Worm (Caenorhabditis elegans) whole organism, mixed stage, embryonic: ENCODE results near the gene Y41C4A.8.
A peak's percentile ranks its signal among the peaks of the same experiment; 100 is the strongest.

Source experiments
- bed-3 ChIP-seq: fragments of 200-800 bp; sonication (Bioruptor generic); optimal IDR thresholded peaks from 3 replicates; lab custom pipeline; 2018; ENCODE audit warnings: mild to moderate bottlenecking, missing genetic modification characterization, moderate library complexity, missing compliant biosample characterization
- blmp-1 ChIP-seq: fragments of 150-350 bp; optimal IDR thresholded peaks from 2 replicates; lab custom pipeline; 2014; ENCODE audit warnings: missing biosample characterization, missing genetic modification characterization
- ceh-39 ChIP-seq: fragments of 150-350 bp; optimal IDR thresholded peaks from 2 replicates; lab custom pipeline; 2014; ENCODE audit warnings: missing biosample characterization, missing genetic modification characterization
- ceh-43 ChIP-seq: fragments of 200-800 bp; sonication (Bioruptor generic); optimal IDR thresholded peaks from 2 replicates; lab custom pipeline; 2018; ENCODE audit warnings: mild to moderate bottlenecking, missing genetic modification characterization, moderate library complexity, missing compliant biosample characterization
- ces-1 ChIP-seq: fragments of 150-350 bp; optimal IDR thresholded peaks from 2 replicates; lab custom pipeline; 2014; ENCODE audit warnings: missing biosample characterization, missing genetic modification reagents, missing genetic modification characterization
- cnd-1 ChIP-seq: fragments of 200-800 bp; sonication (Bioruptor generic); optimal IDR thresholded peaks from 2 replicates; lab custom pipeline; 2018; ENCODE audit warnings: mild to moderate bottlenecking, missing genetic modification characterization, missing compliant biosample characterization
- drap-1 ChIP-seq: fragments of 200-800 bp; sonication (Bioruptor generic); optimal IDR thresholded peaks from 3 replicates; lab custom pipeline; 2018; ENCODE audit warnings: mild to moderate bottlenecking, missing genetic modification characterization, missing compliant biosample characterization
- elt-1 ChIP-seq: sonication (generic microtip); optimal IDR thresholded peaks from 2 replicates; lab custom pipeline; 2017; ENCODE audit warnings: missing genetic modification characterization, mild to moderate bottlenecking, missing compliant biosample characterization, antibody characterized with exemption, moderate library complexity, borderline replicate concordance; ENCODE audit not compliant: insufficient read depth
- elt-3 ChIP-seq: fragments of 150-350 bp; optimal IDR thresholded peaks from 2 replicates; lab custom pipeline; 2014; ENCODE audit warnings: missing biosample characterization, missing genetic modification characterization
- flh-1 ChIP-seq: fragments of 200-800 bp; sonication (Bioruptor generic); optimal IDR thresholded peaks from 2 replicates; lab custom pipeline; 2018; ENCODE audit warnings: mild to moderate bottlenecking, missing genetic modification characterization, moderate library complexity, missing compliant biosample characterization
- ham-2 ChIP-seq: fragments of 200-800 bp; sonication (Bioruptor generic); optimal IDR thresholded peaks from 2 replicates; lab custom pipeline; 2018; ENCODE audit warnings: mild to moderate bottlenecking, missing genetic modification characterization, missing compliant biosample characterization
- hlh-1 ChIP-seq: fragments of 150-350 bp; optimal IDR thresholded peaks from 2 replicates; lab custom pipeline; 2014; ENCODE audit warnings: missing biosample characterization, missing genetic modification reagents, missing genetic modification characterization
- lin-13 ChIP-seq: fragments of 150-350 bp; optimal IDR thresholded peaks from 2 replicates; lab custom pipeline; 2014; ENCODE audit warnings: missing biosample characterization, missing genetic modification characterization
- lin-32 ChIP-seq: fragments of 200-800 bp; sonication (Bioruptor generic); optimal IDR thresholded peaks from 2 replicates; lab custom pipeline; 2018; ENCODE audit warnings: mild to moderate bottlenecking, missing genetic modification characterization, missing compliant biosample characterization
- lsy-2 ChIP-seq: fragments of 150-350 bp; optimal IDR thresholded peaks from 2 replicates; lab custom pipeline; 2014; ENCODE audit warnings: missing biosample characterization, missing genetic modification characterization
- mep-1 ChIP-seq: fragments of 150-350 bp; optimal IDR thresholded peaks from 2 replicates; lab custom pipeline; 2017; ENCODE audit warnings: missing biosample characterization, missing genetic modification reagents, missing genetic modification characterization, inconsistent platforms
- mls-2 ChIP-seq: sonication (generic microtip); optimal IDR thresholded peaks from 2 replicates; lab custom pipeline; 2016; ENCODE audit warnings: mild to moderate bottlenecking, missing genetic modification characterization, moderate library complexity, missing compliant biosample characterization
- nhr-12 ChIP-seq: fragments of 150-350 bp; optimal IDR thresholded peaks from 2 replicates; lab custom pipeline; 2014; ENCODE audit warnings: missing biosample characterization, missing genetic modification characterization
- nhr-2 ChIP-seq: fragments of 150-350 bp; optimal IDR thresholded peaks from 2 replicates; lab custom pipeline; 2014; ENCODE audit warnings: missing biosample characterization, missing genetic modification characterization
- nhr-237 ChIP-seq: fragments of 150-350 bp; optimal IDR thresholded peaks from 2 replicates; lab custom pipeline; 2014; ENCODE audit warnings: missing biosample characterization, missing genetic modification characterization
- nhr-28 ChIP-seq: fragments of 150-350 bp; optimal IDR thresholded peaks from 2 replicates; lab custom pipeline; 2014; ENCODE audit warnings: missing biosample characterization, missing genetic modification characterization
- pha-4 ChIP-seq: fragments of 150-350 bp; optimal IDR thresholded peaks from 2 replicates; lab custom pipeline; 2018; ENCODE audit warnings: missing biosample characterization, missing genetic modification reagents, missing genetic modification characterization
- sem-2 ChIP-seq: fragments of 200-800 bp; sonication (Bioruptor generic); optimal IDR thresholded peaks from 2 replicates; lab custom pipeline; 2018; ENCODE audit warnings: mild to moderate bottlenecking, missing genetic modification characterization, missing compliant biosample characterization
- snpc-4 ChIP-seq: fragments of 150-350 bp; optimal IDR thresholded peaks from 2 replicates; lab custom pipeline; 2014; ENCODE audit warnings: missing biosample characterization, missing genetic modification characterization
- sptf-1 ChIP-seq: sonication (generic microtip); optimal IDR thresholded peaks from 2 replicates; lab custom pipeline; 2017; ENCODE audit warnings: mild to moderate bottlenecking, missing genetic modification characterization, moderate library complexity, missing compliant biosample characterization
- unc-39 ChIP-seq: fragments of 150-350 bp; optimal IDR thresholded peaks from 2 replicates; lab custom pipeline; 2014; ENCODE audit warnings: missing biosample characterization, missing genetic modification characterization
- unc-62 ChIP-seq: fragments of 150-350 bp; optimal IDR thresholded peaks from 2 replicates; lab custom pipeline; 2014; ENCODE audit warnings: missing biosample characterization, missing genetic modification reagents, missing genetic modification characterization
- zip-8 ChIP-seq: fragments of 150-350 bp; optimal IDR thresholded peaks from 2 replicates; lab custom pipeline; 2014; ENCODE audit warnings: missing biosample characterization, missing genetic modification characterization
- ztf-11 ChIP-seq: fragments of 150-350 bp; optimal IDR thresholded peaks from 2 replicates; lab custom pipeline; 2014; ENCODE audit warnings: missing biosample characterization, missing genetic modification characterization

The Y41C4A.8 gene

DNA sequence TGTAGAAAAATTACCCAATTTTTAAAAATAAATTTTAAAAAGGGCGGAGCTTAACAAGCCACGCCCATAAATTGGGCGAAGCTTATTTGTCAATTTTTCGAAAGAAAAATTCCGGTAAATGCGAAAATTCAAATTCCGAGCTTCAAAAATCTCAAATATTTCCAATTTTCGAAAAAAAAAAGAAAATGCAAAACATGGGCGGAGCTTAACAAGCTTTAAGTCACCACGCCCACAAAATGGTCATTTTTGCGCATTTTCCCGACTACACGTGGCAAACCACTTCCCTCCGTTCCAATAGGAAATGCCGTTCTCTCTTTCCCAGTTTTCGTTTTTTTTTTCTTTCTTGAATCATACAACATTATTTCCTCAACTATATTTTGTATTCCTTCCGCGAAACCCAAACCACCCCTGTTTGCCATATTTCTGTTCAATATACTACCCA is 14.1 kb downstream of the Y41C4A.8 start:
- TF ChIP-seq zip-8 (tag; lab: Kevin White, UChicago) (no peak), bed-3 (GFP tag; lab: Kevin White, UChicago) (no peak), cnd-1 (tag; lab: Kevin White, UChicago) (no peak), nhr-12 (tag; lab: Kevin White, UChicago) (no peak), blmp-1 (tag; lab: Kevin White, UChicago) (no peak)
- TF ChIP-seq, all 35 proteins: peak for 0

DNA sequence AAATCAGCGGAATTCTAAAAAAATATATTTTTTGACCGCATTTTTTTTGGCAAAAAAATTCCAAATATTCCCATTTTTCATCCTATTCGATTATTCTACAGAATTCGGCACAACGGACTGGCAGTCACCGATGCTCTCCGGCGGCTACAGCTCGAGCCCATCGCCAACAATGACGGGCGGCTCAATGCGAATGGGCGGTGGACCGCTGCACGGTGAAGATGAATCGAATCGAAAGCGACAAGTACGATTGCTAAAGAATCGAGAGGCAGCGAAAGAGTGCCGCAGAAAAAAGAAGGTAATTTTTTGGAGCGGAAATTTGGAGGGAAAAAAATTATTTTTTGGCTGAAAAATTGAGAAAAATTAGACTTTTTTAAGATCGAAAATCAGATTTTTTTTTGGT is 16.2 kb downstream of the Y41C4A.8 start:
- TF ChIP-seq unc-39 (tag; lab: Kevin White, UChicago) (no peak), drap-1 (no peak), elt-1 (tag; lab: Kevin White, UChicago) (no peak), pha-4 (no peak)

DNA sequence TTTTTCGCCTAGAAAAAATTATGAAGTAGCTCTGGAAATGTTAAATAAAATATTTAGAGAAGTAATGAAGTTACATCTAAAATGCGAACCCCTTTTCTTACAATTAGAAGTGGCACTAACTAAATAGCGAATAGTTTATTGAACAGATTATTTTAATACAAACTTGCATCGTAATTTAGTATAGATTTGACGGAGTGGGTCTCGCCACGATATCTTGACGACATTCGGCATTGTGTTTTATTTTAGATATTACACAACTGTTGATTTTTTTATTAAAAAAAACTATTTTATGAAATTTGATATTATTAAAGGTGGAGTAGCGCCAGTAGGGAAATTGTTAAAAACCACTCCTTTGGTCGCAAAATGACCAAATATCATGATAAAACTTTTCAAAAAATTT is 18.7 kb downstream of the Y41C4A.8 start:
- no peak for TF ChIP-seq sem-2
- no peak for TF ChIP-seq ztf-11 (tag; lab: Kevin White, UChicago)
- no peak for TF ChIP-seq lsy-2 (tag; lab: Kevin White, UChicago)
- no peak for TF ChIP-seq ces-1 (GFP tag; lab: Kevin White, UChicago)
- no peak for TF ChIP-seq nhr-2 (tag; lab: Kevin White, UChicago)
- no peak for TF ChIP-seq cnd-1 (tag; lab: Kevin White, UChicago)
- no peak for TF ChIP-seq flh-1 (GFP tag; lab: Kevin White, UChicago)
- no peak for TF ChIP-seq lin-32 (GFP tag; lab: Kevin White, UChicago)
- no peak for TF ChIP-seq lin-13
- no peak for TF ChIP-seq unc-62 (GFP tag; lab: Kevin White, UChicago)
- no peak for TF ChIP-seq ceh-43 (GFP tag; lab: Kevin White, UChicago)
- TF ChIP-seq nhr-237 (tag; lab: Kevin White, UChicago), result no peak
- TF ChIP-seq mls-2, result no peak
- TF ChIP-seq mep-1 (tag; lab: Kevin White, UChicago), result no peak
- no peak for TF ChIP-seq hlh-1 (tag; lab: Kevin White, UChicago)
- no peak for TF ChIP-seq ham-2 (GFP tag; lab: Kevin White, UChicago)
- TF ChIP-seq pha-4, result no peak
- TF ChIP-seq drap-1, result no peak
- TF ChIP-seq nhr-28 (tag; lab: Kevin White, UChicago), result no peak
- TF ChIP-seq nhr-12 (tag; lab: Kevin White, UChicago), result no peak

DNA sequence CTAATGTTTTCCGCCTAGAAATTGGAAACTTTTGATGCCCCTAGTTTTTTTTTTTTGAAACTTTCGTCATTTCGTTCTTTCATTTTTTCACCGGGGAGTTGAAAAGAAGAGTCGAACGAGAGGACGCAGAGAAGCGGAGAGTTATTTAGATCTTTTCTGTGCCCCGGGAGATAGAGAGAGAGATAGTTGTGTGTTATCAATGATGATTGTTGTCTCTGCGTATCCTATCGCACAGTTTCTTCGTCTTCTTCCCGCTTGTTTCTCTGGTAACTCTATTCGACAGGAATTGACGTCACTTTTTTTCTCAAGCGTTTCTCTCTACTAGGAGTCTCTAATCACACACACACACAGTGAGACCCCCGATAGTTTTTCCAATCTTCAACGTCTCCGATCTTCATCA is 19.3 kb downstream of the Y41C4A.8 start:
- no peak for TF ChIP-seq nhr-28 (tag; lab: Kevin White, UChicago)
- TF ChIP-seq elt-3, result peak; percentile 68
- TF ChIP-seq ceh-39 (tag; lab: Kevin White, UChicago), result no peak
- TF ChIP-seq elt-1 (tag; lab: Kevin White, UChicago), result peak; percentile 78

DNA sequence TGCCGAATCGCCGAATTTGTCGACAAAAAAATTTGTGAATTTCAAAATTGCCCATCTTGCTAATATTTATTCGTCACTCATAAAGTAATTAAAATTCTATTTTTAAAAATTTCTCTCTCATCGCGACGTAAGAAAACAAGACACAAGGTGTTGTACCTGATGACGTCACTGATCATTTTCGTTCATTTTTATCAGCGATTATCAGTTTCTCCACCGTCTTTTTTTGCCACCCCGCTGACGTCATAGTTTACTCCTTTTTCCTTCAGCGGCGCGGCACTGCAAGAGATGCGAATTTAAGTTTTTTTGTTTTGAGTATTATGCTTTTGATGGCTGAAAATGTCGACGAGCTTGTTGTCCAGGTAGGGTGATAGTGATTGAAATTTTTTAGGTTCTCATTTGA is 23.9 kb downstream of the Y41C4A.8 start:
- TF ChIP-seq snpc-4 (tag; lab: Kevin White, UChicago) (no peak), zip-8 (tag; lab: Kevin White, UChicago) (peak; percentile 70)

DNA sequence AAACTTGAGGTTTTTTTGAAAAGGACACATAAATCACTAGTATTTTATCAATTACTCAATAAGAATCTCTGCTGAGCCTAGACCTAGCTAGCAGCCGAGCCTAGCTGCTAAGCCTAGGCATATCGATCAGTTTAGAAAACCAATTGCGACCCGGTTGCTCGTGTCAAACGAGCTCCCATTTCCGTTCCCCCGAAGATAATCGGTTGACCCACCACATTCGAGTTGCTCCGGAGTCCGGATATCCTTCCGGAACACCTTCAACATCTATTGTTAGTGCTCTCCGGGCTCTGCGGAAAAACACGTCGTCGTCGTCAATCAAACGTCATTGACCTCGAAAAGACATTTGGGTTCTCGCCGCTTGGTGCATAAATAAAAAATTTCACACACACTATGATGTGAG is 24.8 kb downstream of the Y41C4A.8 start:
- TF ChIP-seq ztf-11 (tag; lab: Kevin White, UChicago), result no peak
- no peak for TF ChIP-seq sptf-1
- no peak for TF ChIP-seq unc-39 (tag; lab: Kevin White, UChicago)
- TF ChIP-seq ham-2 (GFP tag; lab: Kevin White, UChicago), result no peak
- TF ChIP-seq nhr-237 (tag; lab: Kevin White, UChicago), result no peak
- no peak for TF ChIP-seq lin-13
- TF ChIP-seq nhr-12 (tag; lab: Kevin White, UChicago), result no peak
- no peak for TF ChIP-seq elt-1 (tag; lab: Kevin White, UChicago)
- no peak for TF ChIP-seq mep-1 (tag; lab: Kevin White, UChicago)
- TF ChIP-seq blmp-1 (tag; lab: Kevin White, UChicago), result no peak
